Worm (Caenorhabditis elegans) whole organism, mixed stage, embryonic: ENCODE measurements around the gene ZK617.26.

Source experiments
- bed-3 ChIP-seq: fragments of 200-800 bp; sonication (Bioruptor generic); optimal IDR thresholded peaks from 3 replicates; lab custom pipeline; 2018; ENCODE audit warnings: mild to moderate bottlenecking, missing genetic modification characterization, moderate library complexity, missing compliant biosample characterization
- blmp-1 ChIP-seq: fragments of 150-350 bp; optimal IDR thresholded peaks from 2 replicates; lab custom pipeline; 2014; ENCODE audit warnings: missing biosample characterization, missing genetic modification characterization
- ceh-39 ChIP-seq: fragments of 150-350 bp; optimal IDR thresholded peaks from 2 replicates; lab custom pipeline; 2014; ENCODE audit warnings: missing biosample characterization, missing genetic modification characterization
- ceh-43 ChIP-seq: fragments of 200-800 bp; sonication (Bioruptor generic); optimal IDR thresholded peaks from 2 replicates; lab custom pipeline; 2018; ENCODE audit warnings: mild to moderate bottlenecking, missing genetic modification characterization, moderate library complexity, missing compliant biosample characterization
- ceh-83 ChIP-seq: fragments of 200-800 bp; sonication (Bioruptor generic); optimal IDR thresholded peaks from 2 replicates; lab custom pipeline; 2018; ENCODE audit warnings: mild to moderate bottlenecking, missing genetic modification characterization, missing compliant biosample characterization
- ces-1 ChIP-seq: fragments of 150-350 bp; optimal IDR thresholded peaks from 2 replicates; lab custom pipeline; 2014; ENCODE audit warnings: missing biosample characterization, missing genetic modification reagents, missing genetic modification characterization
- cnd-1 ChIP-seq: fragments of 200-800 bp; sonication (Bioruptor generic); optimal IDR thresholded peaks from 2 replicates; lab custom pipeline; 2018; ENCODE audit warnings: mild to moderate bottlenecking, missing genetic modification characterization, missing compliant biosample characterization
- drap-1 ChIP-seq: fragments of 200-800 bp; sonication (Bioruptor generic); optimal IDR thresholded peaks from 3 replicates; lab custom pipeline; 2018; ENCODE audit warnings: mild to moderate bottlenecking, missing genetic modification characterization, missing compliant biosample characterization
- elt-1 ChIP-seq: sonication (generic microtip); optimal IDR thresholded peaks from 2 replicates; lab custom pipeline; 2017; ENCODE audit warnings: missing genetic modification characterization, mild to moderate bottlenecking, missing compliant biosample characterization, antibody characterized with exemption, moderate library complexity, borderline replicate concordance; ENCODE audit not compliant: insufficient read depth
- elt-3 ChIP-seq: fragments of 150-350 bp; optimal IDR thresholded peaks from 2 replicates; lab custom pipeline; 2014; ENCODE audit warnings: missing biosample characterization, missing genetic modification characterization
- flh-1 ChIP-seq: fragments of 200-800 bp; sonication (Bioruptor generic); optimal IDR thresholded peaks from 2 replicates; lab custom pipeline; 2018; ENCODE audit warnings: mild to moderate bottlenecking, missing genetic modification characterization, moderate library complexity, missing compliant biosample characterization
- ham-2 ChIP-seq: fragments of 200-800 bp; sonication (Bioruptor generic); optimal IDR thresholded peaks from 2 replicates; lab custom pipeline; 2018; ENCODE audit warnings: mild to moderate bottlenecking, missing genetic modification characterization, missing compliant biosample characterization
- lin-13 ChIP-seq: fragments of 150-350 bp; optimal IDR thresholded peaks from 2 replicates; lab custom pipeline; 2014; ENCODE audit warnings: missing biosample characterization, missing genetic modification characterization
- lin-32 ChIP-seq: fragments of 200-800 bp; sonication (Bioruptor generic); optimal IDR thresholded peaks from 2 replicates; lab custom pipeline; 2018; ENCODE audit warnings: mild to moderate bottlenecking, missing genetic modification characterization, missing compliant biosample characterization
- lsy-2 ChIP-seq: fragments of 150-350 bp; optimal IDR thresholded peaks from 2 replicates; lab custom pipeline; 2014; ENCODE audit warnings: missing biosample characterization, missing genetic modification characterization
- mep-1 ChIP-seq: fragments of 150-350 bp; optimal IDR thresholded peaks from 2 replicates; lab custom pipeline; 2017; ENCODE audit warnings: missing biosample characterization, missing genetic modification reagents, missing genetic modification characterization, inconsistent platforms
- mls-2 ChIP-seq: sonication (generic microtip); optimal IDR thresholded peaks from 2 replicates; lab custom pipeline; 2016; ENCODE audit warnings: mild to moderate bottlenecking, missing genetic modification characterization, moderate library complexity, missing compliant biosample characterization
- nhr-12 ChIP-seq: fragments of 150-350 bp; optimal IDR thresholded peaks from 2 replicates; lab custom pipeline; 2014; ENCODE audit warnings: missing biosample characterization, missing genetic modification characterization
- nhr-2 ChIP-seq: fragments of 150-350 bp; optimal IDR thresholded peaks from 2 replicates; lab custom pipeline; 2014; ENCODE audit warnings: missing biosample characterization, missing genetic modification characterization
- nhr-237 ChIP-seq: fragments of 150-350 bp; optimal IDR thresholded peaks from 2 replicates; lab custom pipeline; 2014; ENCODE audit warnings: missing biosample characterization, missing genetic modification characterization
- nhr-28 ChIP-seq: fragments of 150-350 bp; optimal IDR thresholded peaks from 2 replicates; lab custom pipeline; 2014; ENCODE audit warnings: missing biosample characterization, missing genetic modification characterization
- nhr-76 ChIP-seq: sonication (generic microtip); optimal IDR thresholded peaks from 2 replicates; lab custom pipeline; 2017; ENCODE audit warnings: missing biosample characterization, missing genetic modification characterization
- pha-4 ChIP-seq: fragments of 150-350 bp; optimal IDR thresholded peaks from 2 replicates; lab custom pipeline; 2018; ENCODE audit warnings: missing biosample characterization, missing genetic modification reagents, missing genetic modification characterization
- snpc-4 ChIP-seq: fragments of 150-350 bp; optimal IDR thresholded peaks from 2 replicates; lab custom pipeline; 2014; ENCODE audit warnings: missing biosample characterization, missing genetic modification characterization
- sptf-1 ChIP-seq: sonication (generic microtip); optimal IDR thresholded peaks from 2 replicates; lab custom pipeline; 2017; ENCODE audit warnings: mild to moderate bottlenecking, missing genetic modification characterization, moderate library complexity, missing compliant biosample characterization
- tbx-8 ChIP-seq: fragments of 200-800 bp; sonication (Bioruptor generic); optimal IDR thresholded peaks from 2 replicates; lab custom pipeline; 2018; ENCODE audit warnings: mild to moderate bottlenecking, missing genetic modification characterization, moderate library complexity, missing compliant biosample characterization
- unc-120 ChIP-seq: sonication (generic microtip); optimal IDR thresholded peaks from 2 replicates; lab custom pipeline; 2017; ENCODE audit warnings: missing genetic modification characterization, missing compliant biosample characterization; ENCODE audit not compliant: poor library complexity, severe bottlenecking
- unc-62 ChIP-seq: fragments of 150-350 bp; optimal IDR thresholded peaks from 2 replicates; lab custom pipeline; 2014; ENCODE audit warnings: missing biosample characterization, missing genetic modification reagents, missing genetic modification characterization
- zip-8 ChIP-seq: fragments of 150-350 bp; optimal IDR thresholded peaks from 2 replicates; lab custom pipeline; 2014; ENCODE audit warnings: missing biosample characterization, missing genetic modification characterization

The ZK617.26 gene

DNA sequence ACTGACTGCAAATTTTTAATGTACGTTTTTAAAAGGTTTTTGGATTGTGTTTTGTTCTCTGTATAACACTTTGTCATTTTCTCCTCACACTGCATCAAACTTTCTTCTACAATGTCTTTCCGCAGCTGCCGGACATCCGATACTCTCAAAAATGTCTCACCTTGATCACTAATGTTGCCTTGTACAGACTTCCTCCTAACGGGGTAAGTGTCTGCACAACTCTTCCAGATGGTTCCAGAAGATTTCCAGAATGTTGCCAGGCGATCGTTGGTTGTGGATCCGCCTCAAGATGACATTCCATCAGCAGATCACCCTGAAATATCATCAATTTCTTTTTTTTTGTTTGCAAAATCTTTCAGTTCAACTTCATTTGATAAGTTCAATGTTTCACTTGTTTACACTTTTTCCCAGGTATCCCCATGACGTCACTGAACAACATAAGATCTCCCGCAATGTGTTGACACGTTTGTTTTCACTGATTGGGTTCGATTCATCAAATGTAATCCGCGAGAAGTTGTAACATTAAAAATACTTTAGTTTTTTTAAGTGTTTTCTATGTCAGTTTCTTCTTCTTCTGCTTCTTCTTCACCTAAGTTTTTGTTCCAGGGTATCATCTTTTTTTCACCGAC is 1.6 kb downstream of the ZK617.26 start:
- TF ChIP-seq nhr-2 (tag; lab: Kevin White, UChicago), result no peak
- TF ChIP-seq zip-8 (tag; lab: Kevin White, UChicago), result no peak
- TF ChIP-seq nhr-237 (tag; lab: Kevin White, UChicago), result no peak
- TF ChIP-seq unc-62 (GFP tag; lab: Kevin White, UChicago), result no peak
- TF ChIP-seq mls-2 (tag; lab: Kevin White, UChicago), result no peak
- TF ChIP-seq blmp-1 (tag; lab: Kevin White, UChicago), result no peak
- no peak for TF ChIP-seq snpc-4 (tag; lab: Kevin White, UChicago)
- TF ChIP-seq ham-2 (GFP tag; lab: Kevin White, UChicago), result no peak
- no peak for TF ChIP-seq elt-1
- no peak for TF ChIP-seq lin-32 (GFP tag; lab: Kevin White, UChicago)
- TF ChIP-seq sptf-1, result no peak
- TF ChIP-seq ceh-39 (tag; lab: Kevin White, UChicago), result no peak
- no peak for TF ChIP-seq ceh-43
- no peak for TF ChIP-seq nhr-28 (tag; lab: Kevin White, UChicago)
- TF ChIP-seq elt-3 (tag; lab: Kevin White, UChicago), result no peak
- TF ChIP-seq flh-1 (GFP tag; lab: Kevin White, UChicago), result no peak
- no peak for TF ChIP-seq drap-1
- no peak for TF ChIP-seq mep-1 (tag; lab: Kevin White, UChicago)
- TF ChIP-seq, all 35 proteins: peak for 0

DNA sequence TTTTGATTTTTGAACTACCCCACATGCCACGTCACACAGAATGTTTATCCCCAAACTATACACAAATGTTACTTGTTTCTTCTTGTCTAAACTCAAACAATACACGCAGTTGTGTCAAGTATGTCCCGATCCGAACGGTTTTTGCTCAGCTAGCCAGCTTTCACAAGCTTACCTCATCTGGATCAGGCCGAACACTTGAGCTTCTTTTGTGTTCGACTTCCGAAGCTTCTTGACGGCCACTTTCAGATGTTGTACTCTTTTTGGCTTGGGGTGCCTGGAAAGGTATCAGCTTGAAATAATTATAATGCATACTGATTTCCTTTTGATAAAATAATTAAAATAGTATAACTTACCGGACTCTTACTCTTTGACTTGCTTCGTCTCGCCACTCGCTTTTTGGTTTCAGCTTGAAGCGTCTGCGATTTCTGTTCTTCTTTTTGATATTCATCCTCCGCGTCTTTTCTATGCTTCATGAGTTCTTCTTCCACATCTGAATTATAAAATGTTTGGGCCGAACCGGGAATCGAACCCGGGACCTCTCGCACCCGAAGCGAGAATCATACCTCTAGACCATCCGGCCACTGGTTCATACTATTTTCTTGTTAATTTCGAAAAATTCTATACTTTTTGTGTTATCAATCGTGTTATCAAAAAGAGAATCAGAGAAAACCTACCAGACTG is 5.5 kb downstream of the ZK617.26 start:
- TF ChIP-seq lin-32 (GFP tag; lab: Kevin White, UChicago) (no peak), tbx-8 (no peak), cnd-1 (tag; lab: Kevin White, UChicago) (no peak), ceh-39 (tag; lab: Kevin White, UChicago) (no peak), lsy-2 (tag; lab: Kevin White, UChicago) (no peak), mep-1 (tag; lab: Kevin White, UChicago) (no peak), nhr-28 (tag; lab: Kevin White, UChicago) (no peak), ceh-43 (no peak), drap-1 (no peak)
- TF ChIP-seq, all 35 proteins: peak for 0

- TF ChIP-seq nhr-76 (tag; lab: Kevin White, UChicago) (no peak), unc-62 (GFP tag; lab: Kevin White, UChicago) (no peak), pha-4 (tag; lab: Kevin White, UChicago) (no peak), ham-2 (GFP tag; lab: Kevin White, UChicago) (no peak), drap-1 (no peak), nhr-12 (tag; lab: Kevin White, UChicago) (no peak), lin-13 (tag; lab: Kevin White, UChicago) (no peak), lin-32 (GFP tag; lab: Kevin White, UChicago) (no peak), bed-3 (GFP tag; lab: Kevin White, UChicago) (no peak), mls-2 (tag; lab: Kevin White, UChicago) (no peak), tbx-8 (no peak), unc-120 (tag; lab: Kevin White, UChicago) (no peak), ces-1 (GFP tag; lab: Kevin White, UChicago) (no peak), flh-1 (GFP tag; lab: Kevin White, UChicago) (no peak), elt-3 (tag; lab: Kevin White, UChicago) (no peak)
Observed at ce11 chrIV:11986407-11986806, 24.4 kb downstream of the ZK617.26 start.

DNA sequence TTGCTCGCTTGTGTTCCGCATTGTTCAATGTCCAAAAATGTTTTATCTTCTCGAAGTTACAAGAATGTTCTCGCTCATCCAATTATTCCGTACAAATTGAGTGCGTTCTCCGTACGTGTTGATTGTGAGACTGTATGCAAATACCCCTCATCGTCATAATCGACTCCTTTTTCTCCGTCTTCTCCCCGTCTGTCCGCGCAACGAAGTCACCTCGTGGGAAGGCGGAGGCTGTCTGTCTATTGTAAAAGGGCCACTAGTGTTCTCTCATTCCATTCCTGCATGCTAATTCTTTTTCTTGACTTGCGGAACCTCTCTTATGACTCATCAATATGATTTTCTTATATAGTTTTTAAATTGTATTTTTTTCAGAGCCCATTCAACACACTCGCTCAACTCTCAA is 40.6 kb downstream of the ZK617.26 start, which contains the start of gene ZK829.9:
Gene ZK829.9, plus strand, starts transcription at position 364 of the 400 bp plus-strand sequence.
- TF ChIP-seq tbx-8 (no peak), blmp-1 (tag; lab: Kevin White, UChicago) (no peak), nhr-76 (tag; lab: Kevin White, UChicago) (no peak), flh-1 (GFP tag; lab: Kevin White, UChicago) (no peak), pha-4 (tag; lab: Kevin White, UChicago) (no peak), ceh-83 (GFP tag; lab: Kevin White, UChicago) (no peak), unc-62 (GFP tag; lab: Kevin White, UChicago) (no peak), drap-1 (no peak), elt-3 (tag; lab: Kevin White, UChicago) (no peak), mep-1 (tag; lab: Kevin White, UChicago) (no peak), lin-32 (GFP tag; lab: Kevin White, UChicago) (no peak), lin-13 (tag; lab: Kevin White, UChicago) (no peak), mls-2 (tag; lab: Kevin White, UChicago) (no peak), lsy-2 (tag; lab: Kevin White, UChicago) (no peak)
- TF ChIP-seq, all 35 proteins: peak for 0
